Worm (Caenorhabditis elegans): ENCODE measurements around the gene T24A6.1.
A peak's percentile ranks its signal among the peaks of the same experiment; 100 is the strongest.
"Not testable (repeated sequence)": the region's sequence is repeated elsewhere in the genome, so short reads cannot be mapped to it uniquely, and the experiment has no call there.

Gene T24A6.1

ce11 chrV:3558744-3559143 is at the start of gene T24A6.1:
Gene T24A6.1 (plus strand): TSS chrV:3559044.
- TF ChIP-seq nhr-25 (tag; optimal IDR thresholded peaks at IDR 0.05; ENCODE audit: borderline replicate concordance, insufficient read depth); lin-39 (tag; optimal IDR thresholded peaks at IDR 0.05); lir-3 (tag; optimal IDR thresholded peaks at IDR 0.05): not testable (repeated sequence)

DNA sequence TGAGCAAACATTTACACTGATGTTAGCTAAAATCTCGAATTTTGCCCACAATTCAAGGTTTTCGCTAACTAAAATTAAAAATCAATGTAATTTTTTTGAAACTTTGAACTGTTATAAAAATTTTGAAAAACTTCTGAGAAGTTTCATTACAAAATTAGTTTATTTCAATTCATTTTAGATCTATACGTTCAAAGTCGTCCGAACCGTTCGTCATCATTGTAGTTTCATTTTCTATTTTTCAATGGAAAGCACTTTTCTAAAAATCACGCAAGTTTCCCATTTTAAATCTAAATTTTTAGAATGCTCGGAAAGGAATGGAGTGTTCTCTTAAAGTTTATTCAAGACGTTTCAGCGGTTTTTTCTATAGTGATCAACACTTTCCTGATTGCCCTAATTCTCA is 49.0 kb upstream of the T24A6.1 start, which contains the start of gene str-228:
TSS of gene str-228 (plus strand) at position 301 of the 400 bp plus-strand sequence.
- no peak for TF ChIP-seq tra-1 (GFP tag; IDR thresholded peaks at IDR 0.05)
- peak; percentile 42 for TF ChIP-seq aha-1 (tag)

- TF ChIP-seq arid-1 (GFP tag; conservative IDR thresholded peaks at IDR 0.05), result no peak
- TF ChIP-seq ceh-62 (tag; optimal IDR thresholded peaks at IDR 0.05), result no peak
- no peak for TF ChIP-seq snpc-4 (tag; optimal IDR thresholded peaks at IDR 0.05)
- TF ChIP-seq daf-12 (tag; optimal IDR thresholded peaks at IDR 0.05), result no peak
- TF ChIP-seq spr-3 (GFP tag; optimal IDR thresholded peaks at IDR 0.05), result no peak
- TF ChIP-seq lim-7 (GFP tag; IDR thresholded peaks at IDR 0.05), result no peak
- TF ChIP-seq nhr-48 (tag; optimal IDR thresholded peaks at IDR 0.05), result no peak
- no peak for TF ChIP-seq lir-3 (tag; optimal IDR thresholded peaks at IDR 0.05)
- TF ChIP-seq spr-1 (tag; optimal IDR thresholded peaks at IDR 0.05), result no peak
- TF ChIP-seq nhr-76 (tag; optimal IDR thresholded peaks at IDR 0.05), result no peak
- no peak for TF ChIP-seq rbr-2 (tag; optimal IDR thresholded peaks at IDR 0.05)
- no peak for TF ChIP-seq ZK546.5 (tag; optimal IDR thresholded peaks at IDR 0.05)
- TF ChIP-seq mxl-2 (GFP tag; conservative IDR thresholded peaks at IDR 0.05), result no peak
- TF ChIP-seq daf-8 (GFP tag; IDR thresholded peaks at IDR 0.05), result no peak
- TF ChIP-seq mdt-29 (GFP tag; IDR thresholded peaks at IDR 0.05), result no peak
- TF ChIP-seq hif-1 (tag; optimal IDR thresholded peaks at IDR 0.05), result no peak
- TF ChIP-seq unc-39 (tag; optimal IDR thresholded peaks at IDR 0.05), result no peak
- TF ChIP-seq Y5F2A.4 (GFP tag; optimal IDR thresholded peaks at IDR 0.05), result no peak
- TF ChIP-seq ztf-7 (tag; optimal IDR thresholded peaks at IDR 0.05), result no peak
Measured at ce11 chrV:3512381-3512780, 46.5 kb upstream of the T24A6.1 start, which contains the start of gene str-226. Gene str-226 (plus strand): TSS chrV:3512681.

- TF ChIP-seq unc-62 (GFP tag; optimal IDR thresholded peaks at IDR 0.05 in 1 of 2) (peak in 1 of 2 experiments; percentile 2), unc-62 (tag; optimal IDR thresholded peaks at IDR 0.05) (no peak), daf-19 (GFP tag; conservative IDR thresholded peaks at IDR 0.05) (no peak)
Measured at ce11 chrV:3517889-3518288, 41.0 kb upstream of the T24A6.1 start, which contains the start of gene str-227. Gene str-227 (plus strand): TSS chrV:3518189.

DNA sequence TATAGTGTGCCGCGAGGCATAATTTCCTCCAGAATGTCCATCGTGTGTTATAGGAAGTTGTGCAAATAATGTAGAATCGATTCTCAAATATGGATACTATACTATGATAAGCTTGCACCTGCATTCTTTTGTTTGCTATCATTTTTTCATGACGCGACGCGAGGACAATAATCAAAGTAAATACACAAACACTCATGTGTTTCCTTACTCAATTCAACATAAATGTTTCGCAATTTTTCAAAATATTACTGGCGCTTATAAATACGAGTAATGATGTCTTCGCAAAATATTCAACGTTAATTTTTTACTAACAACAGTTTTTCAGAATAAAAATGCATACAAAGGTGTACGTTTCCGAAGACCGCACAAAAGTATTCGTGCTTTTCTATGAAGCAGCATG is 35.6 kb upstream of the T24A6.1 start, which contains the start of gene irg-1:
TSS of gene irg-1 (plus strand) at position 326 of the 400 bp plus-strand sequence.
- TF ChIP-seq mep-1 (tag; optimal IDR thresholded peaks at IDR 0.05) (no peak), tag-97 (GFP tag; IDR thresholded peaks at IDR 0.05) (no peak), snpc-1.2 (GFP tag; IDR thresholded peaks at IDR 0.05) (no peak), nhr-77 (tag; optimal IDR thresholded peaks at IDR 0.05) (peak; percentile 37), ama-1 (optimal IDR thresholded peaks at IDR 0.05) (no peak), T20F7.1 (GFP tag; optimal IDR thresholded peaks at IDR 0.05) (no peak), hlh-11 (tag; optimal IDR thresholded peaks at IDR 0.05) (no peak), attf-4 (tag; optimal IDR thresholded peaks at IDR 0.05) (no peak), vab-7 (GFP tag; IDR thresholded peaks at IDR 0.05) (no peak), unc-62 (GFP tag; optimal IDR thresholded peaks at IDR 0.05 in 1 of 2) (peak in 1 of 2 experiments; percentile 27), unc-62 (tag; optimal IDR thresholded peaks at IDR 0.05) (no peak), hmg-1.1 (GFP tag; IDR thresholded peaks at IDR 0.05) (no peak), pqm-1 (tag; optimal IDR thresholded peaks at IDR 0.05) (peak; percentile 4), zag-1 (tag; optimal IDR thresholded peaks at IDR 0.05) (no peak), egl-43 (GFP tag; IDR thresholded peaks at IDR 0.05) (no peak), pha-4 (GFP tag; IDR thresholded peaks at IDR 0.05) (no peak), pha-4 (tag; optimal IDR thresholded peaks at IDR 0.05) (peak; percentile 30), saeg-2 (GFP tag; IDR thresholded peaks at IDR 0.05) (no peak), hlh-30 (tag; optimal IDR thresholded peaks at IDR 0.05; ENCODE audit: insufficient read depth) (no peak), dmd-9 (GFP tag; IDR thresholded peaks at IDR 0.05) (no peak), mes-2 (tag; optimal IDR thresholded peaks at IDR 0.05; ENCODE audit: poor library complexity, severe bottlenecking) (no peak), nhr-41 (GFP tag; IDR thresholded peaks at IDR 0.05) (no peak)
